Worm (Caenorhabditis elegans): ENCODE data around the gene ZK637.14.

The ZK637.14 gene

ce11 chrIII:8903263-8903662 lies 14.3 kb upstream of the ZK637.14 start:
- TF ChIP-seq elt-3 (tag; optimal IDR thresholded peaks at IDR 0.05) = no peak
- no peak for TF ChIP-seq nhr-77 (tag; optimal IDR thresholded peaks at IDR 0.05)
- TF ChIP-seq egl-27 (tag; optimal IDR thresholded peaks at IDR 0.05) = no peak
- no peak for TF ChIP-seq unc-39 (tag; optimal IDR thresholded peaks at IDR 0.05)
- no peak for TF ChIP-seq sma-9 (GFP tag; optimal IDR thresholded peaks at IDR 0.05)
- no peak for TF ChIP-seq sma-9 (tag; optimal IDR thresholded peaks at IDR 0.05)
- TF ChIP-seq alr-1 (tag; optimal IDR thresholded peaks at IDR 0.05) = no peak
- TF ChIP-seq nhr-12 (tag; optimal IDR thresholded peaks at IDR 0.05) = no peak
- no peak for TF ChIP-seq crh-2 (tag; optimal IDR thresholded peaks at IDR 0.05)
- no peak for TF ChIP-seq nhr-23 (tag; optimal IDR thresholded peaks at IDR 0.05)
- TF ChIP-seq nhr-11 (tag; optimal IDR thresholded peaks at IDR 0.05) = no peak
- no peak for TF ChIP-seq skn-1 (tag; optimal IDR thresholded peaks at IDR 0.05)
- TF ChIP-seq ceh-82 (tag; optimal IDR thresholded peaks at IDR 0.05) = no peak
- no peak for TF ChIP-seq mbf-1 (tag; optimal IDR thresholded peaks at IDR 0.05)
- TF ChIP-seq mab-5 (tag; optimal IDR thresholded peaks at IDR 0.05) = no peak
- no peak for TF ChIP-seq ztf-1 (GFP tag; conservative IDR thresholded peaks at IDR 0.05)
- TF ChIP-seq snpc-4 (tag; optimal IDR thresholded peaks at IDR 0.05) = no peak
- TF ChIP-seq nhr-25 (tag; optimal IDR thresholded peaks at IDR 0.05) = no peak

- TF ChIP-seq sma-9 (GFP tag; optimal IDR thresholded peaks at IDR 0.05) (no peak), sma-9 (tag; optimal IDR thresholded peaks at IDR 0.05) (no peak), lin-13 (GFP tag; optimal IDR thresholded peaks at IDR 0.05) (peak; percentile 39), unc-55 (GFP tag; optimal IDR thresholded peaks at IDR 0.05) (peak; percentile 83), ZK546.5 (tag; optimal IDR thresholded peaks at IDR 0.05) (no peak), crh-2 (tag; optimal IDR thresholded peaks at IDR 0.05) (peak; percentile 44), lsy-2 (tag; optimal IDR thresholded peaks at IDR 0.05) (peak; percentile 26 to 84), nhr-129 (tag; optimal IDR thresholded peaks at IDR 0.05) (peak; percentile 39), gmeb-1 (tag; optimal IDR thresholded peaks at IDR 0.05) (peak; percentile 66), C34F6.9 (tag; optimal IDR thresholded peaks at IDR 0.05) (peak; percentile 64)
Observed at ce11 chrIII:8899767-8900166, 10.8 kb upstream of the ZK637.14 start.

- TF ChIP-seq dmd-4 (tag; optimal IDR thresholded peaks at IDR 0.05) = no peak
- TF ChIP-seq F13H6.1 (tag; optimal IDR thresholded peaks at IDR 0.05) = no peak
- TF ChIP-seq mbf-1 (tag; optimal IDR thresholded peaks at IDR 0.05) = no peak
Observed at ce11 chrIII:8894782-8895181, 5.8 kb upstream of the ZK637.14 start, which contains the start of gene asna-1. Gene asna-1, plus strand, starts transcription at chrIII:8895082.

ce11 chrIII:8893464-8893863 lies 4.5 kb upstream of the ZK637.14 start, which contains the start of gene ZK637.4:
Gene ZK637.4, plus strand, starts transcription at chrIII:8893764.
- TF ChIP-seq zag-1 (tag; optimal IDR thresholded peaks at IDR 0.05) (no peak), sma-3 (GFP tag; optimal IDR thresholded peaks at IDR 0.05) (no peak), lin-11 (tag; optimal IDR thresholded peaks at IDR 0.05) (no peak), unc-39 (tag; optimal IDR thresholded peaks at IDR 0.05) (no peak), blmp-1 (tag; optimal IDR thresholded peaks at IDR 0.05; ENCODE audit: insufficient read depth) (no peak), ztf-4 (tag; optimal IDR thresholded peaks at IDR 0.05) (no peak), peb-1 (tag; optimal IDR thresholded peaks at IDR 0.05) (no peak), lin-13 (GFP tag; optimal IDR thresholded peaks at IDR 0.05) (no peak), elt-1 (tag; optimal IDR thresholded peaks at IDR 0.05) (no peak), mab-5 (tag; optimal IDR thresholded peaks at IDR 0.05) (no peak), elt-3 (tag; optimal IDR thresholded peaks at IDR 0.05) (no peak), egl-27 (tag; optimal IDR thresholded peaks at IDR 0.05) (no peak), Y55F3AM.14 (GFP tag; optimal IDR thresholded peaks at IDR 0.05) (no peak), ceh-16 (tag; optimal IDR thresholded peaks at IDR 0.05) (no peak), mbf-1 (tag; optimal IDR thresholded peaks at IDR 0.05) (no peak)

- TF ChIP-seq Y55F3AM.14 (GFP tag; optimal IDR thresholded peaks at IDR 0.05) = no peak
Observed at ce11 chrIII:8889931-8890330, 975 bp upstream of the ZK637.14 start, which contains the start of gene lnkn-1. Gene lnkn-1, plus strand, starts transcription at chrIII:8890231.

All from whole organism, L2 larva.